Worm (Caenorhabditis elegans): ENCODE data around the gene F33H12.1.

ce11 chrII:2600931-2601330, 655 bp downstream of the F33H12.1 start:
- no peak for TF ChIP-seq C34F6.9 (tag; optimal IDR thresholded peaks at IDR 0.05)
- no peak for TF ChIP-seq ceh-16 (tag; optimal IDR thresholded peaks at IDR 0.05)
- no peak for TF ChIP-seq snpc-4 (tag; optimal IDR thresholded peaks at IDR 0.05)
- no peak for TF ChIP-seq ama-1 (optimal IDR thresholded peaks at IDR 0.05)
- TF ChIP-seq mdl-1 (tag; optimal IDR thresholded peaks at IDR 0.05), result no peak
- no peak for TF ChIP-seq nhr-12 (tag; optimal IDR thresholded peaks at IDR 0.05)
- TF ChIP-seq ztf-1 (GFP tag; conservative IDR thresholded peaks at IDR 0.05), result no peak

Data from whole organism, L2 larva.